Fruit fly (Drosophila melanogaster): ENCODE measurements around the gene slmb.

- TF ChIP-seq CG12768 (GFP tag; optimal IDR thresholded peaks at IDR 0.05) = peak; percentile 51
- no peak for TF ChIP-seq ovo (GFP tag; optimal IDR thresholded peaks at IDR 0.05)
- TF ChIP-seq Hr96 (GFP tag; optimal IDR thresholded peaks at IDR 0.05) = no peak
- TF ChIP-seq cnc (optimal IDR thresholded peaks at IDR 0.05) = no peak
- TF ChIP-seq CG5204 (GFP tag; optimal IDR thresholded peaks at IDR 0.05) = no peak
Measured at dm6 chr3R:21152856-21153278, 25.6 kb upstream of the slmb start.
